Worm (Caenorhabditis elegans): ENCODE measurements around the gene gfat-2.

Gene gfat-2

ce11 chrIV:11455824-11456223 lies 45.8 kb downstream of the gfat-2 start:
- TF ChIP-seq che-1 (tag; optimal IDR thresholded peaks at IDR 0.05) (no peak), hlh-30 (tag; optimal IDR thresholded peaks at IDR 0.05; ENCODE audit: insufficient read depth) (no peak), ceh-14 (tag; optimal IDR thresholded peaks at IDR 0.05) (no peak), lim-6 (tag; optimal IDR thresholded peaks at IDR 0.05) (no peak), gmeb-2 (tag; optimal IDR thresholded peaks at IDR 0.05) (no peak), F13H6.1 (tag; optimal IDR thresholded peaks at IDR 0.05) (no peak), dve-1 (tag; optimal IDR thresholded peaks at IDR 0.05) (no peak), pat-9 (tag; optimal IDR thresholded peaks at IDR 0.05) (no peak), pha-4 (tag; optimal IDR thresholded peaks at IDR 0.05) (no peak), pros-1 (tag; optimal IDR thresholded peaks at IDR 0.05) (no peak), ztf-16 (tag; optimal IDR thresholded peaks at IDR 0.05) (no peak), K09A11.1 (tag; optimal IDR thresholded peaks at IDR 0.05; ENCODE audit: insufficient read depth) (no peak)

- no peak for TF ChIP-seq K09A11.1 (tag; optimal IDR thresholded peaks at IDR 0.05; ENCODE audit: insufficient read depth)
- no peak for TF ChIP-seq ceh-14 (tag; optimal IDR thresholded peaks at IDR 0.05)
- no peak for TF ChIP-seq rnt-1 (tag; optimal IDR thresholded peaks at IDR 0.05)
- no peak for TF ChIP-seq hlh-6 (tag; optimal IDR thresholded peaks at IDR 0.05)
- TF ChIP-seq ceh-45 (GFP tag; IDR thresholded peaks at IDR 0.05), result no peak
- TF ChIP-seq unc-86 (tag; optimal IDR thresholded peaks at IDR 0.05), result no peak
- TF ChIP-seq che-1 (tag; optimal IDR thresholded peaks at IDR 0.05), result no peak
- no peak for TF ChIP-seq pag-3 (tag; optimal IDR thresholded peaks at IDR 0.05; ENCODE audit: borderline replicate concordance)
- no peak for TF ChIP-seq sdc-2 (tag; optimal IDR thresholded peaks at IDR 0.05)
- TF ChIP-seq ceh-18 (tag; optimal IDR thresholded peaks at IDR 0.05), result no peak
- TF ChIP-seq tbx-7 (tag; optimal IDR thresholded peaks at IDR 0.05), result no peak
- TF ChIP-seq F13H6.1 (tag; optimal IDR thresholded peaks at IDR 0.05), result no peak
- no peak for TF ChIP-seq fkh-10 (GFP tag; optimal IDR thresholded peaks at IDR 0.05)
- TF ChIP-seq lim-6 (tag; optimal IDR thresholded peaks at IDR 0.05), result no peak
- TF ChIP-seq ceh-2 (tag; optimal IDR thresholded peaks at IDR 0.05), result no peak
- TF ChIP-seq hlh-13 (GFP tag; optimal IDR thresholded peaks at IDR 0.05), result no peak
- TF ChIP-seq ceh-30 (tag; optimal IDR thresholded peaks at IDR 0.05), result no peak
- TF ChIP-seq ceh-24 (tag; optimal IDR thresholded peaks at IDR 0.05), result no peak
- TF ChIP-seq ceh-22 (tag; optimal IDR thresholded peaks at IDR 0.05), result no peak
Measured at ce11 chrIV:11458700-11459263, 48.8 kb downstream of the gfat-2 start.

- TF ChIP-seq eyg-1 (tag; optimal IDR thresholded peaks at IDR 0.05), result no peak
- TF ChIP-seq ceh-2 (tag; optimal IDR thresholded peaks at IDR 0.05), result no peak
- no peak for TF ChIP-seq syd-9 (tag; optimal IDR thresholded peaks at IDR 0.05)
- TF ChIP-seq unc-55 (GFP tag; optimal IDR thresholded peaks at IDR 0.05), result no peak
- no peak for TF ChIP-seq K09A11.1 (tag; optimal IDR thresholded peaks at IDR 0.05; ENCODE audit: insufficient read depth)
- TF ChIP-seq pqm-1 (tag; optimal IDR thresholded peaks at IDR 0.05), result no peak
- no peak for TF ChIP-seq ceh-19 (GFP tag; optimal IDR thresholded peaks at IDR 0.05)
- TF ChIP-seq hlh-6 (tag; optimal IDR thresholded peaks at IDR 0.05), result no peak
- no peak for TF ChIP-seq ceh-45 (GFP tag; IDR thresholded peaks at IDR 0.05)
- no peak for TF ChIP-seq unc-86 (tag; optimal IDR thresholded peaks at IDR 0.05)
- TF ChIP-seq T23F11.4 (GFP tag; optimal IDR thresholded peaks at IDR 0.05), result no peak
- no peak for TF ChIP-seq fax-1 (tag; optimal IDR thresholded peaks at IDR 0.05)
- no peak for TF ChIP-seq ceh-34 (tag; optimal IDR thresholded peaks at IDR 0.05)
- TF ChIP-seq ceh-48 (tag; optimal IDR thresholded peaks at IDR 0.05), result no peak
- TF ChIP-seq Y22D7AL.16 (tag; optimal IDR thresholded peaks at IDR 0.05), result no peak
- no peak for TF ChIP-seq npax-4 (tag; optimal IDR thresholded peaks at IDR 0.05)
- TF ChIP-seq ceh-18 (tag; optimal IDR thresholded peaks at IDR 0.05), result no peak
- no peak for TF ChIP-seq C38D4.7 (GFP tag; optimal IDR thresholded peaks at IDR 0.05)
Measured at ce11 chrIV:11459684-11460083, 49.7 kb downstream of the gfat-2 start, which contains the start of gene npr-3. Gene npr-3 (plus strand): TSS chrIV:11459984.
